Fruit fly (Drosophila melanogaster): ENCODE measurements around the gene CG12499.

DNA sequence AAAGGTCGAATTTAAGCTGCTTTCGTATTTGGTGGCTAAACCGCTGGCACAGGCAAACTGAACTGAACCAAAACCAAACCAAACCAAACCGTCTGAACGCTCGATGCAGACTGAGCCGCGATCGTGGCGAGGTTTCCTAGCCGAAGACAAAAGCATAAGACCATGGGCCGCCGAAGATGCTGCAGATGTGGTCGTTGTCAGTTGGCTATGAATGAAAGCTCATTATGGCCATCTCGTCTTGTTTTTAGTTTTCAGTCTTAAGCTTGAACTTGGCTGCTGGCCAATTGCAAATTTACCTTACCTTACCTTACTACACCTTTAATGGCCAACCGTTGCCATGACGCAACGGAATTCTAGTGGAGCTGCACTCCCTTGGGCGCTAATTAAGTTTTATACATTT is 10.3 kb downstream of the CG12499 start, which contains the start of gene CG13847:
- TF ChIP-seq Gug (GFP tag; IDR thresholded peaks at IDR 0.05) = no peak
- no peak for TF ChIP-seq Sox102F (GFP tag; optimal IDR thresholded peaks at IDR 0.05)
- TF ChIP-seq dac (GFP tag; optimal IDR thresholded peaks at IDR 0.05) = no peak
